Fruit fly (Drosophila melanogaster): Measurements from ENCODE around the gene Fim.
A peak's percentile ranks its signal among the peaks of the same experiment; 100 is the strongest.

Gene Fim

dm6 chrX:17290154-17290959 is 11.4 kb downstream of the Fim start:
- peak; percentile 38 for TF ChIP-seq lab (GFP tag; optimal IDR thresholded peaks at IDR 0.05)
- TF ChIP-seq sug (tag; optimal IDR thresholded peaks at IDR 0.05): peak; percentile 92
- no peak for TF ChIP-seq CG8290 (GFP tag; optimal IDR thresholded peaks at IDR 0.05)
- peak in 1 of 2 experiments; percentile 11 for TF ChIP-seq CG8290 (tag; optimal IDR thresholded peaks at IDR 0.05)
- TF ChIP-seq Mad (GFP tag; optimal IDR thresholded peaks at IDR 0.05): no peak
- peak; percentile 1 for TF ChIP-seq CG18599 (GFP tag; optimal IDR thresholded peaks at IDR 0.05)
- peak; percentile 35; the same call in 1 of the 2 replicates for TF ChIP-seq GATAe (GFP tag; conservative IDR thresholded peaks at IDR 0.05)
- TF ChIP-seq exex (tag; optimal IDR thresholded peaks at IDR 0.05): peak; percentile 91
- 0 out of 2 replicates have a peak, but pooled peaks have one; percentile 37 for TF ChIP-seq crol (GFP tag; IDR thresholded peaks at IDR 0.05)
- TF ChIP-seq row (GFP tag; IDR thresholded peaks at IDR 0.05): peak; percentile 18; the same call in 1 of the 3 replicates
- 0 out of 2 replicates have a peak, but pooled peaks have one; percentile 31 for TF ChIP-seq Atf6 (GFP tag; IDR thresholded peaks at IDR 0.05)
- peak; percentile 59 for TF ChIP-seq cwo (GFP tag; optimal IDR thresholded peaks at IDR 0.05)
- peak; percentile 61 for TF ChIP-seq grau (tag; optimal IDR thresholded peaks at IDR 0.05)
- peak; percentile 66 for TF ChIP-seq CG34376 (GFP tag; optimal IDR thresholded peaks at IDR 0.05)
- peak; percentile 68 for TF ChIP-seq sd (tag; optimal IDR thresholded peaks at IDR 0.05)
- no peak for TF ChIP-seq pita (GFP tag; optimal IDR thresholded peaks at IDR 0.05)
- TF ChIP-seq rib (GFP tag; IDR thresholded peaks at IDR 0.05): peak; percentile 11; the same call in 1 of the 2 replicates
- no peak for TF ChIP-seq peb (GFP tag; IDR thresholded peaks at IDR 0.05)
- TF ChIP-seq psq (GFP tag; optimal IDR thresholded peaks at IDR 0.05): no peak
- peak; percentile 40 for TF ChIP-seq B-H2 (GFP tag; optimal IDR thresholded peaks at IDR 0.05)
- no peak for TF ChIP-seq CG4617 (GFP tag; optimal IDR thresholded peaks at IDR 0.05; ENCODE audit: borderline replicate concordance)
- peak; percentile 90 for TF ChIP-seq mirr (GFP tag; optimal IDR thresholded peaks at IDR 0.05)
- TF ChIP-seq Pdp1 (GFP tag; optimal IDR thresholded peaks at IDR 0.05): peak in 1 of 2 experiments; percentile 19
- no peak for TF ChIP-seq Fer2 (tag; optimal IDR thresholded peaks at IDR 0.05)

- peak; percentile 79 for TF ChIP-seq grn (GFP tag; optimal IDR thresholded peaks at IDR 0.05)
- no peak for TF ChIP-seq Awh (GFP tag; IDR thresholded peaks at IDR 0.05)
- TF ChIP-seq lab (GFP tag; optimal IDR thresholded peaks at IDR 0.05): peak; percentile 18
- no peak for TF ChIP-seq CG7745 (tag; optimal IDR thresholded peaks at IDR 0.05)
- peak; percentile 28 for TF ChIP-seq sug (tag; optimal IDR thresholded peaks at IDR 0.05)
- no peak for TF ChIP-seq CG12391 (tag; optimal IDR thresholded peaks at IDR 0.05)
- peak; percentile 87 for TF ChIP-seq sd (tag; optimal IDR thresholded peaks at IDR 0.05)
- no peak for TF ChIP-seq CG34376 (GFP tag; optimal IDR thresholded peaks at IDR 0.05)
- peak; percentile 72 for TF ChIP-seq exex (tag; optimal IDR thresholded peaks at IDR 0.05)
- no peak for TF ChIP-seq CG15011 (GFP tag; optimal IDR thresholded peaks at IDR 0.05)
- peak; percentile 61 for TF ChIP-seq mirr (GFP tag; optimal IDR thresholded peaks at IDR 0.05)
- peak; percentile 24 for TF ChIP-seq cwo (GFP tag; optimal IDR thresholded peaks at IDR 0.05)
- TF ChIP-seq org-1 (GFP tag; optimal IDR thresholded peaks at IDR 0.05): no peak
- TF ChIP-seq CG11695 (GFP tag; IDR thresholded peaks at IDR 0.05): no peak
- no peak for TF ChIP-seq Myb (GFP tag; optimal IDR thresholded peaks at IDR 0.05)
Observed at dm6 chrX:17289225-17289624, 12.5 kb downstream of the Fim start.

- TF ChIP-seq Asciz (GFP tag; optimal IDR thresholded peaks at IDR 0.05): no peak
- peak; percentile 81 for TF ChIP-seq sug (tag; optimal IDR thresholded peaks at IDR 0.05)
- TF ChIP-seq gsb-n (tag; optimal IDR thresholded peaks at IDR 0.05): no peak
- peak; percentile 27 for TF ChIP-seq B-H2 (GFP tag; optimal IDR thresholded peaks at IDR 0.05)
- peak in 1 of 2 experiments; percentile 29 for TF ChIP-seq Pdp1 (GFP tag; optimal IDR thresholded peaks at IDR 0.05)
- TF ChIP-seq mirr (GFP tag; optimal IDR thresholded peaks at IDR 0.05): peak; percentile 91
- TF ChIP-seq Hsf (GFP tag; optimal IDR thresholded peaks at IDR 0.05): no peak
- no peak for TF ChIP-seq CG15479 (GFP tag; optimal IDR thresholded peaks at IDR 0.05)
- peak; percentile 94 for TF ChIP-seq grn (GFP tag; optimal IDR thresholded peaks at IDR 0.05)
- peak; percentile 68 for TF ChIP-seq CG34376 (GFP tag; optimal IDR thresholded peaks at IDR 0.05)
- peak; percentile 27 for TF ChIP-seq gro (GFP tag; optimal IDR thresholded peaks at IDR 0.05)
- no peak for TF ChIP-seq CG6765 (GFP tag; optimal IDR thresholded peaks at IDR 0.05)
- TF ChIP-seq cwo (GFP tag; optimal IDR thresholded peaks at IDR 0.05): peak; percentile 96
- TF ChIP-seq pnt (GFP tag; optimal IDR thresholded peaks at IDR 0.05): no peak
- peak; percentile 53 for TF ChIP-seq CG9437 (GFP tag; optimal IDR thresholded peaks at IDR 0.05)
- no peak for TF ChIP-seq CG3995 (GFP tag; optimal IDR thresholded peaks at IDR 0.05)
- peak; percentile 24 for TF ChIP-seq Med (GFP tag)
- peak; percentile 70 for TF ChIP-seq CG7987 (GFP tag; optimal IDR thresholded peaks at IDR 0.05)
- TF ChIP-seq exex (tag; optimal IDR thresholded peaks at IDR 0.05): peak; percentile 95
- TF ChIP-seq CG10543 (GFP tag; optimal IDR thresholded peaks at IDR 0.05): peak; percentile 8
Observed at dm6 chrX:17285069-17285468, 16.7 kb downstream of the Fim start.

Measured in whole organism, embryonic.